Worm (Caenorhabditis elegans) whole organism, L1 larva: ENCODE data around the gene maph-1.3.
A peak's percentile ranks its signal among the peaks of the same experiment; 100 is the strongest.

Experiments
- C04F5.9 ChIP-seq: sonication (generic microtip); optimal IDR thresholded peaks from 2 replicates; lab custom pipeline; 2016; ENCODE audit warnings: missing genetic modification characterization, missing compliant biosample characterization
- C34B4.2 ChIP-seq: sonication (generic microtip); optimal IDR thresholded peaks from 2 replicates; lab custom pipeline; 2017; ENCODE audit warnings: mild to moderate bottlenecking, missing genetic modification characterization, missing compliant biosample characterization
- F16B12.6 ChIP-seq: fragments of 150-350 bp; optimal IDR thresholded peaks from 2 replicates; lab custom pipeline; 2014; ENCODE audit warnings: missing biosample characterization, missing genetic modification characterization
- Y116A8C.19 ChIP-seq: sonication (generic microtip); optimal IDR thresholded peaks from 2 replicates; lab custom pipeline; 2016; ENCODE audit warnings: missing compliant biosample characterization, missing genetic modification characterization, borderline replicate concordance
- blmp-1 ChIP-seq: fragments of 150-350 bp; optimal IDR thresholded peaks from 2 replicates; lab custom pipeline; 2014; ENCODE audit warnings: missing biosample characterization, missing genetic modification characterization
- ceh-88 ChIP-seq: fragments of 200-800 bp; sonication (Bioruptor generic); IDR thresholded peaks from 2 replicates; pipeline ENCODE4 v1.3.6; 2022; ENCODE audit warnings: missing genetic modification characterization, missing compliant biosample characterization
- ceh-90 ChIP-seq: sonication (generic microtip); optimal IDR thresholded peaks from 2 replicates; lab custom pipeline; 2016; ENCODE audit warnings: missing genetic modification characterization, missing compliant biosample characterization
- ces-1 ChIP-seq: fragments of 150-350 bp; optimal IDR thresholded peaks from 2 replicates; lab custom pipeline; 2014; ENCODE audit warnings: missing biosample characterization, missing genetic modification reagents, missing genetic modification characterization
- dpl-1 ChIP-seq, 3 experiments: fragments of 150-350 bp in 2 of 3; sonication (generic microtip) in 1 of 3; optimal IDR thresholded peaks; 2 replicates each; lab custom pipeline; 2014 to 2017; ENCODE audit warnings: missing biosample characterization in 3 of 3, missing genetic modification characterization in 3 of 3, missing genetic modification reagents in 3 of 3
- efl-1 ChIP-seq, 4 experiments: fragments of 150-350 bp; optimal IDR thresholded peaks in 3 of 4; peaks in 1 of 4; 1 replicate in 1 of 4; 2 replicates in 3 of 4; lab custom pipeline; 2014; ENCODE audit warnings: missing biosample characterization in 2 of 4, missing genetic modification characterization in 2 of 4, missing genetic modification reagents in 2 of 4
- elt-3 ChIP-seq, 6 experiments: fragments of 150-350 bp in 1 of 6; sonication (generic microtip); optimal IDR thresholded peaks; 2 replicates each; lab custom pipeline; 2017 to 2018; ENCODE audit warnings: missing biosample characterization in 6 of 6, missing genetic modification characterization in 6 of 6, inconsistent platforms in 1 of 6
- fkh-10 ChIP-seq: sonication (generic microtip); optimal IDR thresholded peaks from 2 replicates; lab custom pipeline; 2017; ENCODE audit warnings: missing biosample characterization, missing genetic modification reagents, missing genetic modification characterization
- fos-1 ChIP-seq: fragments of 150-350 bp; optimal IDR thresholded peaks from 2 replicates; lab custom pipeline; 2014; ENCODE audit warnings: missing biosample characterization, missing genetic modification characterization
- grh-1 ChIP-seq: fragments of 200-800 bp; sonication (Bioruptor generic); IDR thresholded peaks from 2 replicates; pipeline ENCODE4 v1.3.6; 2022; ENCODE audit warnings: missing genetic modification reagents, missing genetic modification characterization, missing compliant biosample characterization
- hlh-17 ChIP-seq: fragments of 200-800 bp; sonication (Bioruptor generic); optimal IDR thresholded peaks from 2 replicates; lab custom pipeline; 2018; ENCODE audit warnings: missing genetic modification characterization, mild to moderate bottlenecking, missing compliant biosample characterization, moderate library complexity, borderline replicate concordance
- hlh-4 ChIP-seq: sonication (generic microtip); optimal IDR thresholded peaks from 2 replicates; lab custom pipeline; 2016; ENCODE audit warnings: mild to moderate bottlenecking, missing genetic modification characterization, missing compliant biosample characterization
- irx-1 ChIP-seq: sonication (generic microtip); optimal IDR thresholded peaks from 2 replicates; lab custom pipeline; 2016; ENCODE audit warnings: missing genetic modification characterization, missing compliant biosample characterization
- lin-13 ChIP-seq: fragments of 150-350 bp; optimal IDR thresholded peaks from 2 replicates; lab custom pipeline; 2014; ENCODE audit warnings: missing biosample characterization, missing genetic modification reagents, missing genetic modification characterization
- lin-14 ChIP-seq: fragments of 200-800 bp; sonication (Bioruptor generic); optimal IDR thresholded peaks from 2 replicates; lab custom pipeline; 2018; ENCODE audit warnings: mild to moderate bottlenecking, missing genetic modification characterization, moderate library complexity, missing compliant biosample characterization
- lin-35 ChIP-seq, 2 experiments: fragments of 150-350 bp; optimal IDR thresholded peaks; 2 replicates each; lab custom pipeline; 2014; ENCODE audit warnings: missing biosample characterization in 2 of 2, missing genetic modification characterization in 2 of 2, missing genetic modification reagents in 2 of 2
- lir-3 ChIP-seq: sonication (generic microtip); optimal IDR thresholded peaks from 2 replicates; lab custom pipeline; 2016; ENCODE audit warnings: mild to moderate bottlenecking, missing genetic modification characterization, moderate library complexity, missing compliant biosample characterization; ENCODE audit not compliant: poor library complexity
- lsy-2 ChIP-seq, 2 experiments: fragments of 150-350 bp; optimal IDR thresholded peaks; 2 replicates each; lab custom pipeline; 2014; ENCODE audit warnings: missing biosample characterization in 2 of 2, missing genetic modification characterization in 2 of 2
- mab-9 ChIP-seq: fragments of 200-800 bp; sonication (Bioruptor generic); IDR thresholded peaks from 2 replicates; pipeline ENCODE4 v1.3.6; 2022; ENCODE audit warnings: missing genetic modification reagents, missing genetic modification characterization, missing compliant biosample characterization
- mep-1 ChIP-seq: fragments of 150-350 bp; optimal IDR thresholded peaks from 2 replicates; lab custom pipeline; 2014; ENCODE audit warnings: missing biosample characterization, missing genetic modification characterization
- nhr-11 ChIP-seq: fragments of 150-350 bp; optimal IDR thresholded peaks from 2 replicates; lab custom pipeline; 2014; ENCODE audit warnings: missing biosample characterization, missing genetic modification characterization
- nhr-12 ChIP-seq: sonication (generic microtip); optimal IDR thresholded peaks from 2 replicates; lab custom pipeline; 2017; ENCODE audit warnings: missing biosample characterization, missing genetic modification characterization
- nhr-19 ChIP-seq: fragments of 200-800 bp; sonication (Bioruptor generic); conservative IDR thresholded peaks from 2 replicates; pipeline ENCODE4 v1.3.6; 2022; ENCODE audit warnings: missing genetic modification characterization, missing compliant biosample characterization
- nhr-20 ChIP-seq: sonication (generic microtip); optimal IDR thresholded peaks from 2 replicates; lab custom pipeline; 2016; ENCODE audit warnings: mild to moderate bottlenecking, missing genetic modification characterization, missing compliant biosample characterization
- nhr-237 ChIP-seq: fragments of 150-350 bp; optimal IDR thresholded peaks from 2 replicates; lab custom pipeline; 2014; ENCODE audit warnings: missing biosample characterization, missing genetic modification characterization
- nhr-28 ChIP-seq: fragments of 150-350 bp; optimal IDR thresholded peaks from 2 replicates; lab custom pipeline; 2014; ENCODE audit warnings: missing biosample characterization, missing genetic modification characterization
- nhr-47 ChIP-seq: sonication (generic microtip); optimal IDR thresholded peaks from 2 replicates; lab custom pipeline; 2016; ENCODE audit warnings: mild to moderate bottlenecking, missing genetic modification characterization, moderate library complexity, missing compliant biosample characterization
- nhr-71 ChIP-seq: sonication (generic microtip); optimal IDR thresholded peaks from 2 replicates; lab custom pipeline; 2016; ENCODE audit warnings: mild to moderate bottlenecking, missing genetic modification characterization, moderate library complexity, missing compliant biosample characterization
- nhr-76 ChIP-seq: sonication (generic microtip); optimal IDR thresholded peaks from 2 replicates; lab custom pipeline; 2017; ENCODE audit warnings: missing biosample characterization, missing genetic modification characterization
- nhr-77 ChIP-seq: fragments of 150-350 bp; optimal IDR thresholded peaks from 2 replicates; lab custom pipeline; 2014; ENCODE audit warnings: missing biosample characterization, missing genetic modification characterization
- nhr-85 ChIP-seq: sonication (generic microtip); peaks from one replicate; lab custom pipeline; 2016; ENCODE audit warnings: missing genetic modification characterization, inconsistent platforms, missing compliant biosample characterization
- nhr-90 ChIP-seq: sonication (generic microtip); optimal IDR thresholded peaks from 2 replicates; lab custom pipeline; 2016; ENCODE audit warnings: mild to moderate bottlenecking, missing genetic modification characterization, missing compliant biosample characterization; ENCODE audit not compliant: poor library complexity
- pag-3 ChIP-seq: sonication (generic microtip); optimal IDR thresholded peaks from 2 replicates; lab custom pipeline; 2017; ENCODE audit warnings: missing genetic modification characterization, mild to moderate bottlenecking, missing compliant biosample characterization, antibody characterized with exemption, borderline replicate concordance; ENCODE audit not compliant: insufficient read depth
- skn-1 ChIP-seq: fragments of 150-350 bp; optimal IDR thresholded peaks from 2 replicates; lab custom pipeline; 2014; ENCODE audit warnings: missing biosample characterization, missing genetic modification characterization
- snpc-4 ChIP-seq: fragments of 150-350 bp; optimal IDR thresholded peaks from 2 replicates; lab custom pipeline; 2014; ENCODE audit warnings: missing biosample characterization, missing genetic modification characterization
- snu-23 ChIP-seq: sonication (generic microtip); optimal IDR thresholded peaks from 2 replicates; lab custom pipeline; 2016; ENCODE audit warnings: missing genetic modification characterization, missing compliant biosample characterization
- tlp-1 ChIP-seq: fragments of 150-350 bp; optimal IDR thresholded peaks from 2 replicates; lab custom pipeline; 2014; ENCODE audit warnings: missing biosample characterization, missing genetic modification characterization
- unc-62 ChIP-seq: fragments of 150-350 bp; optimal IDR thresholded peaks from 2 replicates; lab custom pipeline; 2014; ENCODE audit warnings: missing biosample characterization, missing genetic modification reagents, missing genetic modification characterization
- unc-86 ChIP-seq: sonication (generic microtip); optimal IDR thresholded peaks from 2 replicates; lab custom pipeline; 2016; ENCODE audit warnings: missing genetic modification characterization, missing compliant biosample characterization
- vab-15 ChIP-seq: sonication (generic microtip); optimal IDR thresholded peaks from 2 replicates; lab custom pipeline; 2017; ENCODE audit warnings: missing genotype, mild to moderate bottlenecking, missing genetic modification characterization, missing compliant biosample characterization
- ztf-4 ChIP-seq: fragments of 150-350 bp; optimal IDR thresholded peaks from 2 replicates; lab custom pipeline; 2014; ENCODE audit warnings: missing biosample characterization, missing genetic modification characterization

The maph-1.3 gene

ce11 chrIII:3807590-3807989 lies 37.1 kb upstream of the maph-1.3 start:
- TF ChIP-seq vab-15 (no peak), snu-23 (peak; percentile 26), skn-1 (no peak), unc-86 (tag; lab: Kevin White, UChicago) (no peak), lsy-2 (tag; optimal IDR thresholded peaks at IDR 0.05; lab: Kevin White, UChicago) (no peak), nhr-12 (tag; lab: Kevin White, UChicago) (no peak), nhr-77 (no peak), ztf-4 (tag; lab: Kevin White, UChicago) (no peak), blmp-1 (peak; percentile 96), nhr-28 (no peak), nhr-76 (no peak), hlh-4 (tag; lab: Kevin White, UChicago) (no peak), lin-14 (GFP tag; lab: Kevin White, UChicago) (peak; percentile 50), nhr-20 (tag; lab: Kevin White, UChicago) (peak; percentile 4), nhr-85 (tag; lab: Kevin White, UChicago) (peak; percentile 72), hlh-17 (GFP tag; lab: Kevin White, UChicago) (no peak), pag-3 (tag; lab: Kevin White, UChicago) (no peak), ceh-88 (GFP tag; lab: Robert Waterston, UW) (no peak)

DNA sequence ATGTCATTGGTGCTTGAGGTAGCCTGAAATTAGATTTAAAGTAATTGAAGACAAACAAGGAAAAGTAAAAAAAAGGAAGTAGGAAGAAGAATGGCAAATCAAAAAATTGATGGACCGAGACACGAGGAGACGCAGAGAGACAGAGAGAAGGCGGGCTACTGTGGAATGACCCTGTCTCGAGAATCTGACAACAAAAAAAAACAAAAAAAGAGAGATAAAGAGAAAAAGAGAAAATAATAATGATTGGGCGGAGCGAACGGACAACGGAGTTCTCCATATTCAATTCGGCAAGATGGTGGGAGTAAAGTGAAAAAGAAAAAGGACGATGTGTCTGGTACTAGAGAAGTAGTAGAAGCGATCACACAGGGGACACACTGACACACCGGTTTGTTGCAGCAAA lies 35.7 kb upstream of the maph-1.3 start, which contains the start of gene toh-1:
Gene toh-1, minus strand, starts transcription at position 23 of the 400 bp plus-strand sequence.
- TF ChIP-seq ces-1 (no peak), nhr-237 (no peak), lin-13 (GFP tag; lab: Kevin White, UChicago) (no peak), mep-1 (tag; lab: Kevin White, UChicago) (peak; percentile 18), mab-9 (no peak), nhr-47 (tag; lab: Kevin White, UChicago) (peak; percentile 6), F16B12.6 (tag; lab: Kevin White, UChicago) (no peak), tlp-1 (no peak), nhr-85 (tag; lab: Kevin White, UChicago) (peak; percentile 93), nhr-90 (tag; lab: Kevin White, UChicago) (peak; percentile 3), lin-14 (GFP tag; lab: Kevin White, UChicago) (peak; percentile 54), nhr-71 (tag; lab: Kevin White, UChicago) (peak; percentile 36), C34B4.2 (tag; lab: Kevin White, UChicago) (no peak), blmp-1 (peak; percentile 61), fos-1 (tag; lab: Kevin White, UChicago) (no peak), efl-1 (optimal IDR thresholded peaks at IDR 0.05; lab: Kevin White, UChicago) (peak in 1 of 2 experiments; percentile 8), efl-1 (GFP tag; optimal IDR thresholded peaks at IDR 0.05 in 1 of 2; lab: Kevin White, UChicago) (no peak), unc-62 (GFP tag; lab: Kevin White, UChicago) (no peak), snu-23 (peak; percentile 47), nhr-19 (GFP tag; lab: Robert Waterston, UW) (no peak), snpc-4 (no peak), lir-3 (tag; lab: Kevin White, UChicago) (no peak), dpl-1 (GFP tag; optimal IDR thresholded peaks at IDR 0.05; lab: Kevin White, UChicago) (no peak), fkh-10 (GFP tag; lab: Kevin White, UChicago) (no peak), ceh-90 (tag; lab: Kevin White, UChicago) (no peak), lin-35 (GFP tag; optimal IDR thresholded peaks at IDR 0.05; lab: Kevin White, UChicago) (no peak), C04F5.9 (no peak)

DNA sequence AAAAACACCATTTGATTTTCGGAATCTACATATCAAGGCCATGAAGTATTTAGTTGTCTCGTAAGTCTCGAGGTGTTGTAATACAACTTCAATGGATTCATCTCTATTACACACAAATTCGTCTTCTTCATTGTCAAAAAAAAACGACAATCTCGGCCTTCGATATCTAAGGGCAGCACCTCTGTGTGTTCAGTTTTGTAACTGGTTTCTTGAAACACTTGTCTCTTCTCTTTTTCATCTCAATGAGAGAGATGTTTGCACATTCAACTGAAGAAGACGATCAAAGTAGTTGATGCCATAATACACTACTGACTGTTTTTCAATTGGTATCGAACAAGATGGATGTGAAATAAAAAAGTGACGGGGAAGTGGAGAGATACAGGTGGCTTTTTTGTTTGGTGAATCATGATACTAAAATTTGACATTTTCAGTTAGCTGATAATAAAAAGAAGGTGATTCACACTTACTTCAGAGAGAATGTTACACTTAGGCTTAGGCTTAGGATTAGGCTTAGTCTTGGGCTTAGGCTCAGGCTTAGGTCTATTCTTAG lies 33.2 kb upstream of the maph-1.3 start:
- TF ChIP-seq elt-3 (tag; optimal IDR thresholded peaks at IDR 0.05; lab: Kevin White, UChicago) (peak in 1 of 6 experiments; percentile 16), lsy-2 (tag; optimal IDR thresholded peaks at IDR 0.05; lab: Kevin White, UChicago) (peak in 1 of 2 experiments; percentile 23), nhr-19 (GFP tag; lab: Robert Waterston, UW) (0 out of 2 replicates have a peak, but pooled peaks have one; percentile 4), nhr-11 (tag; lab: Kevin White, UChicago) (no peak), blmp-1 (peak; percentile 10), nhr-90 (tag; lab: Kevin White, UChicago) (peak; percentile 2), C34B4.2 (tag; lab: Kevin White, UChicago) (no peak), mep-1 (tag; lab: Kevin White, UChicago) (peak; percentile 9), unc-86 (tag; lab: Kevin White, UChicago) (no peak), ces-1 (no peak), lin-14 (GFP tag; lab: Kevin White, UChicago) (peak; percentile 83), snu-23 (peak; percentile 38), grh-1 (GFP tag; lab: Robert Waterston, UW) (0 out of 2 replicates have a peak, but pooled peaks have one; percentile 37), nhr-20 (tag; lab: Kevin White, UChicago) (peak; percentile 29), nhr-71 (tag; lab: Kevin White, UChicago) (peak; percentile 14), nhr-85 (tag; lab: Kevin White, UChicago) (peak; percentile 92), irx-1 (tag; lab: Kevin White, UChicago) (no peak), Y116A8C.19 (tag; lab: Kevin White, UChicago) (no peak)
